Fruit fly (Drosophila melanogaster) whole organism, prepupa: ENCODE measurements around the gene mew.

ENCODE experiments used
- Blimp-1 ChIP-seq: fragments of 200-800 bp; sonication (Bioruptor generic); optimal IDR thresholded peaks from 3 replicates; lab custom pipeline; 2017; ENCODE audit warnings: missing biosample characterization, missing genetic modification characterization, mild to moderate bottlenecking, moderate library complexity, missing genetic modification reagents
- CG10631 ChIP-seq: fragments of 200-800 bp; sonication (Bioruptor generic); optimal IDR thresholded peaks from 2 replicates; lab custom pipeline; 2016; ENCODE audit warnings: missing biosample characterization, missing genetic modification characterization
- CG11762 ChIP-seq: fragments of 200-800 bp; sonication (Bioruptor generic); optimal IDR thresholded peaks from 3 replicates; lab custom pipeline; 2016; ENCODE audit warnings: missing biosample characterization, missing genetic modification characterization; ENCODE audit not compliant: insufficient read depth
- CG11902 ChIP-seq: fragments of 200-800 bp; sonication (Bioruptor generic); optimal IDR thresholded peaks from 3 replicates; lab custom pipeline; 2016; ENCODE audit warnings: missing biosample characterization, missing genetic modification characterization
- CG15336 ChIP-seq: fragments of 200-800 bp; sonication (Bioruptor generic); IDR thresholded peaks from 2 replicates; pipeline ENCODE4 v1.3.6; 2022; ENCODE audit warnings: missing biosample characterization, missing genetic modification characterization
- CG1621 ChIP-seq: fragments of 200-800 bp; sonication (Bioruptor generic); optimal IDR thresholded peaks from 3 replicates; lab custom pipeline; 2018; ENCODE audit warnings: missing biosample characterization, mild to moderate bottlenecking, missing genetic modification characterization
- CG16779 ChIP-seq: fragments of 200-800 bp; sonication (Bioruptor generic); optimal IDR thresholded peaks from 3 replicates; lab custom pipeline; 2017; ENCODE audit warnings: missing biosample characterization, mild to moderate bottlenecking, missing genetic modification characterization
- CG31627 ChIP-seq: fragments of 200-800 bp; sonication (Bioruptor generic); optimal IDR thresholded peaks from 3 replicates; lab custom pipeline; 2016; ENCODE audit warnings: missing biosample characterization, missing genetic modification characterization
- CG32006 ChIP-seq: fragments of 200-800 bp; sonication (Bioruptor generic); optimal IDR thresholded peaks from 3 replicates; lab custom pipeline; 2017; ENCODE audit warnings: missing biosample characterization, mild to moderate bottlenecking, missing genetic modification characterization
- CG34406 ChIP-seq: fragments of 200-800 bp; sonication (Bioruptor generic); optimal IDR thresholded peaks from 3 replicates; lab custom pipeline; 2016; ENCODE audit warnings: missing biosample characterization, missing genetic modification characterization
- CG3919 ChIP-seq: fragments of 200-800 bp; sonication (Bioruptor generic); optimal IDR thresholded peaks from 3 replicates; lab custom pipeline; 2016; ENCODE audit warnings: missing biosample characterization, missing genetic modification characterization
- CG6163 ChIP-seq: fragments of 200-800 bp; sonication (Bioruptor generic); IDR thresholded peaks from 3 replicates; pipeline ENCODE4 v1.3.6; 2022; ENCODE audit warnings: missing biosample characterization, missing genetic modification characterization
- CG6276 ChIP-seq: fragments of 200-800 bp; sonication (Bioruptor generic); optimal IDR thresholded peaks from 2 replicates; lab custom pipeline; 2017; ENCODE audit warnings: missing biosample characterization, mild to moderate bottlenecking, missing genetic modification characterization
- CG6792 ChIP-seq: fragments of 200-800 bp; sonication (Bioruptor generic); optimal IDR thresholded peaks from 3 replicates; lab custom pipeline; 2016; ENCODE audit warnings: missing biosample characterization, missing genetic modification characterization
- CG6808 ChIP-seq: fragments of 200-800 bp; sonication (Bioruptor generic); optimal IDR thresholded peaks from 3 replicates; lab custom pipeline; 2017; ENCODE audit warnings: missing biosample characterization, missing genetic modification characterization, mild to moderate bottlenecking, moderate library complexity, missing genetic modification reagents
- CG6854 ChIP-seq: fragments of 200-800 bp; sonication (Bioruptor generic); optimal IDR thresholded peaks from 2 replicates; lab custom pipeline; 2017; ENCODE audit warnings: missing biosample characterization, mild to moderate bottlenecking, missing genetic modification characterization
- CG8119 ChIP-seq: fragments of 200-800 bp; sonication (Bioruptor generic); IDR thresholded peaks from 3 replicates; pipeline ENCODE4 v1.3.6; 2022; ENCODE audit warnings: missing biosample characterization, missing genetic modification characterization
- CG8319 ChIP-seq: fragments of 200-800 bp; sonication (Bioruptor generic); optimal IDR thresholded peaks from 3 replicates; lab custom pipeline; 2016; ENCODE audit warnings: missing biosample characterization, missing genetic modification characterization
- CG8632 ChIP-seq: fragments of 200-800 bp; sonication (Bioruptor generic); optimal IDR thresholded peaks from 3 replicates; lab custom pipeline; 2016; ENCODE audit warnings: missing biosample characterization, missing genetic modification characterization
- Eip75B ChIP-seq: fragments of 200-800 bp; sonication (Bioruptor generic); optimal IDR thresholded peaks from 3 replicates; lab custom pipeline; 2016; ENCODE audit warnings: missing biosample characterization, missing genetic modification characterization
- Eip78C ChIP-seq: fragments of 200-800 bp; sonication (Bioruptor generic); peaks from one replicate; lab custom pipeline; 2016; ENCODE audit warnings: missing biosample characterization, missing genetic modification characterization
- Eip93F ChIP-seq: fragments of 200-800 bp; sonication (Bioruptor generic); optimal IDR thresholded peaks from 2 replicates; lab custom pipeline; 2016; ENCODE audit warnings: missing biosample characterization, mild to moderate bottlenecking, missing genetic modification characterization
- Ets21C ChIP-seq: fragments of 200-800 bp; sonication (Bioruptor generic); optimal IDR thresholded peaks from 3 replicates; lab custom pipeline; 2016; ENCODE audit warnings: missing biosample characterization, missing genetic modification characterization
- Ets96B ChIP-seq: fragments of 200-800 bp; optimal IDR thresholded peaks from 2 replicates; lab custom pipeline; 2019; ENCODE audit warnings: missing biosample characterization, mild to moderate bottlenecking, missing genetic modification characterization, moderate library complexity
- Gug ChIP-seq: fragments of 200-800 bp; sonication (Bioruptor generic); IDR thresholded peaks from 2 replicates; pipeline ENCODE4 v1.3.6; 2022; ENCODE audit warnings: missing biosample characterization, missing genetic modification characterization
- Hr38 ChIP-seq: sonication (Bioruptor generic); optimal IDR thresholded peaks from 2 replicates; lab custom pipeline; 2016; ENCODE audit warnings: missing biosample characterization, missing genetic modification characterization
- Hr39 ChIP-seq: fragments of 200-800 bp; sonication (Bioruptor generic); optimal IDR thresholded peaks from 2 replicates; lab custom pipeline; 2016; ENCODE audit warnings: missing biosample characterization, missing genetic modification characterization
- Hr4 ChIP-seq: fragments of 200-800 bp; sonication (Bioruptor generic); optimal IDR thresholded peaks from 3 replicates; lab custom pipeline; 2016; ENCODE audit warnings: missing biosample characterization, missing genetic modification characterization
- Lpt ChIP-seq: fragments of 200-800 bp; sonication (Bioruptor generic); optimal IDR thresholded peaks from 3 replicates; lab custom pipeline; 2016; ENCODE audit warnings: missing biosample characterization, missing genetic modification characterization
- Met ChIP-seq: fragments of 200-800 bp; sonication (Bioruptor generic); optimal IDR thresholded peaks from 3 replicates; lab custom pipeline; 2016; ENCODE audit warnings: missing biosample characterization, missing genetic modification characterization
- OdsH ChIP-seq: fragments of 200-800 bp; sonication (Bioruptor generic); optimal IDR thresholded peaks from 3 replicates; lab custom pipeline; 2016; ENCODE audit warnings: missing biosample characterization, missing genetic modification characterization
- Smox ChIP-seq: fragments of 200-800 bp; sonication (Bioruptor generic); optimal IDR thresholded peaks from 3 replicates; lab custom pipeline; 2016; ENCODE audit warnings: missing biosample characterization, missing genetic modification characterization
- Sox102F ChIP-seq: fragments of 200-800 bp; sonication (Bioruptor generic); optimal IDR thresholded peaks from 2 replicates; lab custom pipeline; 2016; ENCODE audit warnings: missing biosample characterization, mild to moderate bottlenecking, missing genetic modification characterization
- acj6 ChIP-seq: fragments of 200-800 bp; sonication (Bioruptor generic); optimal IDR thresholded peaks from 3 replicates; lab custom pipeline; 2016; ENCODE audit warnings: missing biosample characterization, missing genetic modification characterization
- dac ChIP-seq: fragments of 200-800 bp; sonication (Bioruptor generic); optimal IDR thresholded peaks from 2 replicates; lab custom pipeline; 2017; ENCODE audit warnings: missing biosample characterization, mild to moderate bottlenecking, missing genetic modification characterization
- dsx ChIP-seq: fragments of 200-800 bp; optimal IDR thresholded peaks from 3 replicates; lab custom pipeline; 2019; ENCODE audit warnings: missing biosample characterization, mild to moderate bottlenecking, missing genetic modification characterization, moderate library complexity; ENCODE audit not compliant: poor library complexity, severe bottlenecking
- eg ChIP-seq: fragments of 200-800 bp; sonication (Bioruptor generic); IDR thresholded peaks from 3 replicates; pipeline ENCODE4 v1.3.6; 2022; ENCODE audit warnings: missing biosample characterization, missing genetic modification characterization
- esn ChIP-seq: fragments of 200-800 bp; sonication (Bioruptor generic); optimal IDR thresholded peaks from 2 replicates; lab custom pipeline; 2016; ENCODE audit warnings: missing biosample characterization, mild to moderate bottlenecking, missing genetic modification characterization, moderate library complexity
- fd59A ChIP-seq: fragments of 200-800 bp; sonication (Bioruptor generic); optimal IDR thresholded peaks from 2 replicates; lab custom pipeline; 2017; ENCODE audit warnings: missing biosample characterization, mild to moderate bottlenecking, missing genetic modification characterization, missing genetic modification reagents
- fd85E ChIP-seq: fragments of 200-800 bp; sonication (Bioruptor generic); optimal IDR thresholded peaks from 3 replicates; lab custom pipeline; 2016; ENCODE audit warnings: missing biosample characterization, missing genetic modification characterization
- lz ChIP-seq: fragments of 200-800 bp; sonication (Bioruptor generic); optimal IDR thresholded peaks from 3 replicates; lab custom pipeline; 2016; ENCODE audit warnings: missing biosample characterization, missing genetic modification characterization
- net ChIP-seq: fragments of 200-800 bp; sonication (Bioruptor generic); optimal IDR thresholded peaks from 3 replicates; lab custom pipeline; 2016; ENCODE audit warnings: missing biosample characterization, missing genetic modification characterization
- pdm3 ChIP-seq: fragments of 200-800 bp; sonication (Bioruptor generic); optimal IDR thresholded peaks from 3 replicates; lab custom pipeline; 2016; ENCODE audit warnings: missing biosample characterization, missing genetic modification characterization
- salr ChIP-seq, 2 experiments: fragments of 200-800 bp; sonication (Bioruptor generic); optimal IDR thresholded peaks; 3 replicates each; lab custom pipeline; 2016 to 2018; ENCODE audit warnings: missing biosample characterization in 2 of 2, missing genetic modification characterization in 2 of 2, mild to moderate bottlenecking in 1 of 2
- svp ChIP-seq: fragments of 200-800 bp; sonication (Bioruptor generic); peaks from one replicate; lab custom pipeline; 2016; ENCODE audit warnings: missing biosample characterization, missing genetic modification characterization

The mew gene

dm6 chrX:13233811-13234737, 24.2 kb downstream of the mew start (continued):
- TF ChIP-seq Ets21C (GFP tag; lab: Kevin White, UChicago): peak; percentile 37
- TF ChIP-seq salr (GFP tag; optimal IDR thresholded peaks at IDR 0.05; lab: Kevin White, UChicago): peak; percentile 39 to 61
- TF ChIP-seq Ets96B (tag; lab: Kevin White, UChicago): peak; percentile 88
- TF ChIP-seq CG1621 (tag; lab: Kevin White, UChicago): peak; percentile 69
- peak; percentile 63; the same call in 2 of the 3 replicates for TF ChIP-seq CG8119
- TF ChIP-seq Hr38 (GFP tag; lab: Kevin White, UChicago): no peak
- peak; percentile 76 for TF ChIP-seq Met
- TF ChIP-seq Lpt (GFP tag; lab: Kevin White, UChicago): peak; percentile 62
- no peak for TF ChIP-seq CG6854 (GFP tag; lab: Kevin White, UChicago)
- TF ChIP-seq Smox (GFP tag; lab: Kevin White, UChicago): peak; percentile 62
- TF ChIP-seq Hr39: peak; percentile 71
- peak; percentile 47 for TF ChIP-seq CG11902
- peak; percentile 77 for TF ChIP-seq fd59A (GFP tag; lab: Kevin White, UChicago)
- peak; percentile 74 for TF ChIP-seq lz (GFP tag; lab: Kevin White, UChicago)
- TF ChIP-seq Eip78C (GFP tag; lab: Kevin White, UChicago): peak; percentile 96
- peak; percentile 85 for TF ChIP-seq Eip75B (GFP tag; lab: Kevin White, UChicago)
- peak; percentile 45 for TF ChIP-seq Hr4 (GFP tag; lab: Kevin White, UChicago)
- TF ChIP-seq CG11762 (GFP tag; lab: Kevin White, UChicago): peak; percentile 74
- peak; percentile 79 for TF ChIP-seq CG8632
- TF ChIP-seq esn (GFP tag; lab: Kevin White, UChicago): peak; percentile 74
- peak; percentile 95 for TF ChIP-seq dsx (GFP tag; lab: Kevin White, UChicago)
- TF ChIP-seq Eip93F (GFP tag; lab: Kevin White, UChicago): peak; percentile 39
- peak; percentile 68 for TF ChIP-seq CG34406 (GFP tag; lab: Kevin White, UChicago)
- TF ChIP-seq svp (GFP tag; lab: Kevin White, UChicago): peak; percentile 90
- TF ChIP-seq dac (GFP tag; lab: Kevin White, UChicago): no peak
- TF ChIP-seq CG16779 (tag; lab: Kevin White, UChicago): peak; percentile 68
- peak; percentile 56; the same call in 1 of the 2 replicates for TF ChIP-seq Gug (GFP tag; lab: Robert Waterston, UW)
- peak; percentile 80 for TF ChIP-seq CG3919
- peak; percentile 54 for TF ChIP-seq CG15336 (GFP tag; lab: Robert Waterston, UW)
- TF ChIP-seq CG6808: peak; percentile 90
- peak; percentile 51 for TF ChIP-seq Sox102F
- TF ChIP-seq CG6792 (GFP tag; lab: Kevin White, UChicago): peak; percentile 62

DNA sequence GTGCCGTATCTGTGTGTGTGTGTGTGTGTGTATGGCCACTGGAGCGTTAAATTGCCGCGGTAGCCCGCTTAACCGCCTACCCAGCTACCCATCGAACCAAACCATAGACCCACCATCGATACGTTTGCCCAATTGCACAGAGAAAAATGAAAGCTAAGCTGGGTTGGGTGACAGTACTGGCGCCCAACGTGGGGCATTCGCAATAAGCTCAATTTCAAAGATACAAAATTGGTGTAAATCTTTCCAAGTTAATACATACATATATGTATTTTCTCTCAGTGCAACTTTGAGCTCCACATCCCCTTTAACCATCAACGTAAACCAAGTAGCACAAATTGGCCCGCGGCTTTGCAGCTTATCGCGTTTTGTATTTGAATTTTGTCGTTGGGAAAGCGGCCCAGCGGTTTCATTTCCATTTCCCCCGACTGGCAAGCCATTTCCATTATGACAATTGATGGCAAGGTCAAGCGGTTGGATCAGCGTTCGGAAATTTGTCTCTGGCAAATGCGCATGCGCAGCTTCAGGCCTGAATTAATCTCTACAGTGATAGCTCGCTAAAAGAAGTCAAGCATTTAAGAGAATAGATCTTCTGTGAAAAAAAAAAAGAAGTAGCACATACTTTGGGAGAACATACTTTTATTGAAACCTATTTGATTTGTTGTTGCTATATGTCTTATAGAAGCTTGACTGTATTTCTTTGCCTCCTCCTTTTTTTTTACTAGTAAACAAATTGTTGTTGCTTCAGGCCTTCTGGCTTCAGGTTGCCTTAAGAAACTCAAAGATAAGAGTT, 25.7 kb downstream of the mew start:
- no peak for TF ChIP-seq Hr39
- peak; percentile 3 for TF ChIP-seq Eip75B (GFP tag; lab: Kevin White, UChicago)
- peak; percentile 68 for TF ChIP-seq Hr4 (GFP tag; lab: Kevin White, UChicago)
- peak; percentile 12 for TF ChIP-seq OdsH (GFP tag; lab: Kevin White, UChicago)
- TF ChIP-seq CG31627 (GFP tag; lab: Kevin White, UChicago): no peak
- peak; percentile 3 for TF ChIP-seq CG6792 (GFP tag; lab: Kevin White, UChicago)
- peak; percentile 5 for TF ChIP-seq Lpt (GFP tag; lab: Kevin White, UChicago)
- peak; percentile 14 for TF ChIP-seq CG3919
- peak; percentile 61 for TF ChIP-seq dac (GFP tag; lab: Kevin White, UChicago)
- TF ChIP-seq CG6276: peak; percentile 21
- TF ChIP-seq CG15336 (GFP tag; lab: Robert Waterston, UW): peak; percentile 62
- TF ChIP-seq CG6163: peak; percentile 72
- TF ChIP-seq acj6 (GFP tag; lab: Kevin White, UChicago): peak; percentile 33
- TF ChIP-seq CG34406 (GFP tag; lab: Kevin White, UChicago): no peak
- TF ChIP-seq CG8119: peak; percentile 49; the same call in 1 of the 3 replicates
- peak; percentile 64 for TF ChIP-seq eg (GFP tag; lab: Robert Waterston, UW)
- TF ChIP-seq svp (GFP tag; lab: Kevin White, UChicago): peak; percentile 55
- peak; percentile 61 for TF ChIP-seq Eip78C (GFP tag; lab: Kevin White, UChicago)
- peak; percentile 68 for TF ChIP-seq CG32006 (GFP tag; lab: Kevin White, UChicago)
- TF ChIP-seq Blimp-1 (GFP tag; lab: Kevin White, UChicago): no peak
- peak; percentile 22 for TF ChIP-seq net (GFP tag; lab: Kevin White, UChicago)
- TF ChIP-seq pdm3 (GFP tag; lab: Kevin White, UChicago): peak; percentile 23
- TF ChIP-seq lz (GFP tag; lab: Kevin White, UChicago): peak; percentile 7
- TF ChIP-seq Hr38 (GFP tag; lab: Kevin White, UChicago): no peak
- no peak for TF ChIP-seq CG8319 (GFP tag; lab: Kevin White, UChicago)
- no peak for TF ChIP-seq fd85E
- peak; percentile 20 for TF ChIP-seq CG10631 (GFP tag; lab: Kevin White, UChicago)
